Worm (Caenorhabditis elegans) whole organism, L4 larva: ENCODE results near the gene srz-63.

Experiments used
- F49E8.2 ChIP-seq: sonication (generic microtip); optimal IDR thresholded peaks from 2 replicates; lab custom pipeline; 2016; ENCODE audit warnings: missing compliant biosample characterization, mild to moderate bottlenecking, missing genetic modification characterization, borderline replicate concordance
- fkh-10 ChIP-seq: fragments of 150-350 bp; optimal IDR thresholded peaks from 2 replicates; lab custom pipeline; 2014; ENCODE audit warnings: missing biosample characterization, missing genetic modification reagents, missing genetic modification characterization
- lsy-2 ChIP-seq, 2 experiments: fragments of 150-350 bp in 1 of 2; sonication (generic microtip) in 1 of 2; optimal IDR thresholded peaks; 2 replicates each; lab custom pipeline; 2014 to 2017; ENCODE audit warnings: missing biosample characterization in 2 of 2, missing genetic modification characterization in 2 of 2
- nhr-41 ChIP-seq: fragments of 200-800 bp; sonication (Bioruptor generic); IDR thresholded peaks from 2 replicates; pipeline ENCODE4 v1.3.6; 2022; ENCODE audit warnings: missing genetic modification reagents, missing genetic modification characterization, missing compliant biosample characterization
- unc-39 ChIP-seq: sonication (generic microtip); optimal IDR thresholded peaks from 2 replicates; lab custom pipeline; 2017; ENCODE audit warnings: missing biosample characterization, missing genetic modification characterization
- ztf-11 ChIP-seq: fragments of 150-350 bp; optimal IDR thresholded peaks from 2 replicates; lab custom pipeline; 2014; ENCODE audit warnings: missing biosample characterization, missing genetic modification characterization

DNA sequence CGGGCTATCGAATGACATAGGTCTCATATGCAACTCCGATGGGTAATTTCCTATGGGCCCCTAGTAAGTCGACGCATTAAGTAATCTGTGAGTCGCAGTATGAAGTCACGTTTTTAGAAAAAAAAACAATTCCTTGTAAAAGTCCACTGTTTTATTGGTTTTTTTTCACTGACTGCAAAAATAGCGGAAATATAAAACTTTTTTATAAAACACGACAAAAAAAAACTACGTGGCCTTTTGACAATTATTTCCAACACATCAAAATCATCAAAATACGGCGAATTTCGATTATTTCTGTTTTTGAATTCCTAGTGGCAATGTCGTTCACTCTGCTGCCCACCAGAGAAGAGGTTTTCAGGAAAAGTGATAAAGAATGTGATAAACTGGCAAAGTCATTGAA is 19.8 kb upstream of the srz-63 start, which contains the start of gene clpr-2:
- TF ChIP-seq unc-39 (tag; lab: Kevin White, UChicago) (no peak), F49E8.2 (tag; lab: Kevin White, UChicago) (no peak), lsy-2 (tag; optimal IDR thresholded peaks at IDR 0.05; lab: Kevin White, UChicago) (no peak), nhr-41 (no peak), ztf-11 (tag; lab: Kevin White, UChicago) (no peak), fkh-10 (GFP tag; lab: Kevin White, UChicago) (no peak)
